Fruit fly (Drosophila melanogaster): ENCODE results near the gene COX7AL.

DNA sequence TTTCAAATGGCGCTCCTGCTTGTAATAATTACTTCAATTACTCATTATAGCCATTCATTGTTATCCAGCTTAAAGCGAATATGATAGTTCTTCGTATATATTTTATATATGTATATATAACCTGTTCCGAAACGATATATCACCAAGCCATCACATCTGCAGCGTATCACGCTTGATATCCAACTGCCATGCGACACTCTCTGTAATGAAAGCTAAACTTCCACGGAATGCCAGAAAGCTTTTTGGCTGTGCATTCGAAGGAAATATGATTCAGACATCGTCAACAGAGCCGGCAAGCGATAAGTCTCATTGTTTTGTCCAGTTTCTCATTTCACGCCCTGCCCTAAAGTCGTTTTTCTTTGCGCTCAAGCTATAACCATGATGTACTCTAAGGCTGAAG, 14.5 kb downstream of the COX7AL start:
- no peak for TF ChIP-seq Lpt (GFP tag; optimal IDR thresholded peaks at IDR 0.05)
- no peak for TF ChIP-seq Blimp-1 (GFP tag; optimal IDR thresholded peaks at IDR 0.05)
- no peak for TF ChIP-seq dac (GFP tag; optimal IDR thresholded peaks at IDR 0.05)
- no peak for TF ChIP-seq Ets21C (GFP tag; optimal IDR thresholded peaks at IDR 0.05)
- TF ChIP-seq CG15336 (GFP tag; IDR thresholded peaks at IDR 0.05): no peak
- no peak for TF ChIP-seq Gug (GFP tag; IDR thresholded peaks at IDR 0.05)
- no peak for TF ChIP-seq Met (GFP tag; optimal IDR thresholded peaks at IDR 0.05)
- no peak for TF ChIP-seq CG3032 (tag; optimal IDR thresholded peaks at IDR 0.05)
- TF ChIP-seq fd59A (GFP tag; optimal IDR thresholded peaks at IDR 0.05): no peak
- no peak for TF ChIP-seq cyc (GFP tag; optimal IDR thresholded peaks at IDR 0.05)
- no peak for TF ChIP-seq spab (GFP tag; optimal IDR thresholded peaks at IDR 0.05)
- TF ChIP-seq CG11902 (GFP tag; optimal IDR thresholded peaks at IDR 0.05): no peak
- no peak for TF ChIP-seq Hr38 (GFP tag; optimal IDR thresholded peaks at IDR 0.05)
